Fruit fly (Drosophila melanogaster) whole organism: ENCODE measurements around the gene Hn.

Experiments
- CG8478 ChIP-seq: fragments of >200 bp; optimal IDR thresholded peaks from 2 replicates; lab custom pipeline; 2018; ENCODE audit warnings: inconsistent platforms
- Dll ChIP-seq: fragments of >200 bp; optimal IDR thresholded peaks from 2 replicates; lab custom pipeline; 2017
- EcR ChIP-seq, 2 experiments: fragments of >200 bp; optimal IDR thresholded peaks; 2 replicates each; lab custom pipeline; 2017; ENCODE audit warnings: missing biosample characterization in 2 of 2, missing genetic modification characterization in 2 of 2, missing genetic modification reagents in 2 of 2
- pan ChIP-seq: fragments of >200 bp; optimal IDR thresholded peaks from 2 replicates; lab custom pipeline; 2017
- psq ChIP-seq: fragments of >200 bp; optimal IDR thresholded peaks from 2 replicates; lab custom pipeline; 2017
- usp ChIP-seq: fragments of >200 bp; optimal IDR thresholded peaks from 2 replicates; lab custom pipeline; 2017; ENCODE audit warnings: missing biosample characterization, missing genetic modification characterization, mixed read lengths

Hn gene

DNA sequence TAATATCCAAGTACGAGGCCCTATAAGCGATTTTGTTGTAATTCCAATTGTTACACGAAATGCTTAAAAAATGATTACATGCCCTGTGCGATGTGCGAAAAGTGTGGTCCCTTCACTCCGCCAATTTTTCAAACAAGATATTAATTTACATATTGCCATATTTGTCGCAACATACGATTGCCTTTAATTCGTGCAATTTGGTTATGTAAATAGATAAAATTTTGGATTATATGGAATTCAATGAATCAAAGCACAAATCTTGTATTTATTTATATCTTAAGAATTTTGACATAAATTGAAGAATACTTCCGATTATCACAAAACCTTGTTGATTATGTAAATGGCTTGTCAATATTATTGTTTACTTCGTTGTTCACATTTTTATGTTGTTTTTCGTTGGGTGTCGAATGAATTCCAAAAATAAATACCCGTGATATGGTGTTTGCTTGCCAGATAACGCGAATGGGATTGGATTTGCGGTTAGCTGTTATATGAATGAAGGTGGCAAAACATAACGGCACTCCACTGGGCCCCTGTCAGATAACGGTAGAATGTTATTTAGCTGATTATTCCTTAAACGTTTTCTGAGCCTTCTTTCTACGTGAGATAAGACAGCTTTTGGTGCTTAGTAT, 21.9 kb downstream of the Hn start:
- no peak for TF ChIP-seq psq (lab: Kevin White, UChicago)
- no peak for TF ChIP-seq Dll (lab: Kevin White, UChicago)
- TF ChIP-seq usp (GFP tag; lab: Kevin White, UChicago), result no peak
- TF ChIP-seq pan (lab: Kevin White, UChicago), result no peak
- no peak for TF ChIP-seq CG8478 (lab: Kevin White, UChicago)
- no peak for TF ChIP-seq EcR (GFP tag; optimal IDR thresholded peaks at IDR 0.05; lab: Kevin White, UChicago)

DNA sequence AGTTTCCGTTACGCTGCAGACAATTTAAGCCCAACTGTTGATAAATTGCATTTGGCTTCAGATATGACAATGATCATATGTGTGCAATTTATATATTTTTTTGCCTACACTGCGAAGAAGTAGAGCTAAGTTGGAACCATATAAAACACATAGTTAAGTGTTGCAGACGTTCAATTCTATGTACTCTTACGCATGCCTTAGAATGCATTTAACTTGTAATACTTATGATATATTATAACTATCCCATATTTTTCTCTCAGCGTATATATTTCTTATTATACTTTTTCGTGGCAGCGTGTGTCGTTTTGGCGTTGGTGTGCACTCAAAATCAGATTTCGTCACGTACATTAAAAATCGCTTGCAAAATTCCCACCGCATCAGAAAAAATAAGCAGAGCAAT, 23.1 kb downstream of the Hn start:
- TF ChIP-seq Dll (lab: Kevin White, UChicago), result no peak
- TF ChIP-seq psq (lab: Kevin White, UChicago), result no peak
- TF ChIP-seq pan (lab: Kevin White, UChicago), result no peak
- no peak for TF ChIP-seq CG8478 (lab: Kevin White, UChicago)
- no peak for TF ChIP-seq EcR (GFP tag; optimal IDR thresholded peaks at IDR 0.05; lab: Kevin White, UChicago)
- no peak for TF ChIP-seq usp (GFP tag; lab: Kevin White, UChicago)

DNA sequence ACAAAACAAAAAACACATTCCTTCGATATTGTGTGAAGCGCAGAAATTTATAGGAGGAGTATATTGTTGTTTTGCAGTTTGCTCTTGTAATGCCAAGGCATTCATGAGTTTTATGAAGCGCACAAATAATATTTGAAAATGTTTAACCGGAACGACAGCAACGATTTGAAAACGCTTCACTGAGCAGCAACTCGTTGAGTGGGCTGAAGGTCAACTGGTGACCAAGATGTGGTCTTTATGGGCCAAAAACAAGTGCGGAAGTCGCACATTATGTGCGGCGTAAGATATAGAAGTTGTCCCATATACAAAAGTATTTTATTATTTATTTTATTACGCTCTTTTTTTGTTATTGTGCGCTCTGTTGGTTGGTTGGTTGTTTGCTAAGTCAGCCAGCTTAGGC, 26.0 kb downstream of the Hn start:
- TF ChIP-seq Dll (lab: Kevin White, UChicago) (no peak), psq (lab: Kevin White, UChicago) (no peak)

DNA sequence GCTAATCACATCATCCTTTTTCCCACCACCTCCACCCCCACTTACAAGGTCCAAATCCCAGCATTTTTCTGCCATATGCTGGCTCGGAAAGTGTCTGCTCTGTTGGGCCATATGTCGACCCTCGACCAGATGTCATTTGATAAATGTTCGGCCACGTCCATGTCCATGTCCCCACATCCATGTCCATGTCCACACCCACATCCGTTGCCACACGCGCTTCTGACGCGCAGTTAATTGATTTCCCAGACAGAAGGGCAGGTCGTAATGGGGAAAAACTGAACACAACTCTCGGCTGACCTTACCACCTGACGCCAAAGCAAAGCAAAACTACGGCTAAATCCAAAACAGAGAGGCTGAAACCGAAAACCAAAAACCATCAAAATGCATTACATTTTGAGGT, 26.7 kb downstream of the Hn start:
- TF ChIP-seq Dll (lab: Kevin White, UChicago) (no peak), usp (GFP tag; lab: Kevin White, UChicago) (no peak), pan (lab: Kevin White, UChicago) (no peak), EcR (GFP tag; optimal IDR thresholded peaks at IDR 0.05; lab: Kevin White, UChicago) (no peak), psq (lab: Kevin White, UChicago) (no peak), CG8478 (lab: Kevin White, UChicago) (no peak)

- TF ChIP-seq psq (lab: Kevin White, UChicago) (no peak), Dll (lab: Kevin White, UChicago) (no peak), EcR (GFP tag; optimal IDR thresholded peaks at IDR 0.05; lab: Kevin White, UChicago) (no peak), pan (lab: Kevin White, UChicago) (no peak), usp (GFP tag; lab: Kevin White, UChicago) (no peak), CG8478 (lab: Kevin White, UChicago) (no peak)
Observed at dm6 chr3L:7787788-7788406, 27.6 kb downstream of the Hn start.

DNA sequence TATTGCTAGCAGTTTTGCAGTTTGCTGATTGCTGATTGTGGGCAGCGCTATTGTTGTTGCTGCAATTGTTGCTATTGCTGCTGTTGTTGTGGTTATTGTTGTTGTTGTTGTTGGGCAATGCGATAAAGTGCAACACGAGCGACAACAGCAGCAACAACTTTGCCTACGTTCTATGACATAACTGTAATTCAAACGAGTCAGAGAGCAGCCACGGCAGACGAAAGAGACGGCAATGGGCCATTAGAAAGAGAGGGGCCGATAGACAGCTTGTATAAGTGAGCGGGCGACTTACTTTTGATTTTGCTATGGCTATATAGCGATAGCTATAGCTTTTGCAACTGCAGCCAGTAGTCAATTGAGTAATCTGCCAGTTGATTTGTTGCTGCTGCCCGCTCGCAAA, 30.0 kb downstream of the Hn start:
- TF ChIP-seq EcR (GFP tag; optimal IDR thresholded peaks at IDR 0.05; lab: Kevin White, UChicago) (no peak), psq (lab: Kevin White, UChicago) (no peak), CG8478 (lab: Kevin White, UChicago) (no peak), Dll (lab: Kevin White, UChicago) (no peak), usp (GFP tag; lab: Kevin White, UChicago) (no peak), pan (lab: Kevin White, UChicago) (no peak)

dm6 chr3L:7792249-7792648, 32.0 kb downstream of the Hn start:
- no peak for TF ChIP-seq psq (lab: Kevin White, UChicago)
- no peak for TF ChIP-seq CG8478 (lab: Kevin White, UChicago)
- no peak for TF ChIP-seq Dll (lab: Kevin White, UChicago)
- TF ChIP-seq EcR (GFP tag; optimal IDR thresholded peaks at IDR 0.05; lab: Kevin White, UChicago), result no peak
- TF ChIP-seq pan (lab: Kevin White, UChicago), result no peak
- no peak for TF ChIP-seq usp (GFP tag; lab: Kevin White, UChicago)

DNA sequence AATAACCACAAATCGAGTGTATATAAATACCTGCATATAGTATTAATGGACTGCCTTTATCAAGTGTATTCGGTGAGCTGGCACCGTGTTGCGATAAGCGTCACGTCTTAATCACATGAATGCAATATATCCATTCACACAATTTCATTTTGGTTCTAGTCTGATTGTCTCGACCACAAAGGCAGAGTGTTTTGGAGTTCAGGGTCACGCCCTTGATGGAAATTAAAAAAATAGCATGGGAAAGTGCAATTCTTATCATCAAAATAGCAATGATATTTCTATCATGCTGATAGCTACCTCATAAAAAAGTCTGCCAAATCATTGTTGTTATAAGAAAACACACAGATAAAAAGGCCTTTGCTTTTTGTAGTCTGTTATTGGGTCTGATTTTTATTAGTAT, 32.5 kb downstream of the Hn start:
- TF ChIP-seq CG8478 (lab: Kevin White, UChicago), result no peak
- TF ChIP-seq usp (GFP tag; lab: Kevin White, UChicago), result no peak
- no peak for TF ChIP-seq psq (lab: Kevin White, UChicago)

- TF ChIP-seq usp (GFP tag; lab: Kevin White, UChicago), result no peak
- no peak for TF ChIP-seq CG8478 (lab: Kevin White, UChicago)
- no peak for TF ChIP-seq Dll (lab: Kevin White, UChicago)
- TF ChIP-seq pan (lab: Kevin White, UChicago), result no peak
- TF ChIP-seq EcR (GFP tag; optimal IDR thresholded peaks at IDR 0.05; lab: Kevin White, UChicago), result no peak
- no peak for TF ChIP-seq psq (lab: Kevin White, UChicago)
Observed at dm6 chr3L:7801308-7801893, 41.1 kb downstream of the Hn start.

dm6 chr3L:7804406-7805327, 44.4 kb downstream of the Hn start:
- TF ChIP-seq CG8478 (lab: Kevin White, UChicago) (no peak), psq (lab: Kevin White, UChicago) (no peak), EcR (GFP tag; optimal IDR thresholded peaks at IDR 0.05; lab: Kevin White, UChicago) (peak; percentile 87 to 88)

DNA sequence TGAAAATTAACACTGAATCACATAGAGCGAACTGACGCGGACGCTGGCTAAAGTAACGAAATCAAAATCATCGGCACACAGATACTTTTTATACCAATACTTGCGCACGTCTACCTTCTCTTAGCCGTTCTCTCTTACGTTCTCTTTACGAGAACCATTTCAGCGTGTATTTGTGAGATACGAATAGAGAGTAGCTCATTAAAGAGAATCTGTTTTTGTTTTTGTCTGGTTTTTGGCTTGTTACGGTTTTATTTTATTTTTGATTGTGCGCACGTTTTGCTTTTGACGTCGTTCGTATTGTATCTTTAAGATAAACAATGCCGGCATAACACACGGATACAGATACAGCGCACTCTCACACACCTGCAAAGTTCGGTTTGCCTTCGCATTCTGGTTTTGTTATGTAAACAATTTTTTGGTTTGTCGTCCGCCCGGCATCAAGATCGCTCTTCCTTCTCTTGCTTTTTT, 45.1 kb downstream of the Hn start:
- TF ChIP-seq CG8478 (lab: Kevin White, UChicago) (no peak), Dll (lab: Kevin White, UChicago) (no peak), usp (GFP tag; lab: Kevin White, UChicago) (no peak), EcR (GFP tag; optimal IDR thresholded peaks at IDR 0.05; lab: Kevin White, UChicago) (no peak), pan (lab: Kevin White, UChicago) (no peak), psq (lab: Kevin White, UChicago) (no peak)
